Worm (Caenorhabditis elegans) whole organism, midembryonic: ENCODE measurements around the gene C05D12.2.

Experiments
- T22C8.4 ChIP-seq: fragments of 200-800 bp; sonication (Bioruptor generic); IDR thresholded peaks from 2 replicates; pipeline ENCODE4 v1.3.6; 2022; ENCODE audit warnings: missing genetic modification characterization, missing compliant biosample characterization
- cog-1 ChIP-seq: sonication (generic microtip); optimal IDR thresholded peaks from 2 replicates; lab custom pipeline; 2016; ENCODE audit warnings: missing genetic modification characterization, missing compliant biosample characterization
- flt-1 ChIP-seq: fragments of 200-800 bp; sonication (Bioruptor generic); IDR thresholded peaks from 2 replicates; pipeline ENCODE4 v1.3.6; 2022; ENCODE audit warnings: missing genetic modification characterization, missing compliant biosample characterization
- klf-2 ChIP-seq: fragments of 200-800 bp; sonication (Bioruptor generic); conservative IDR thresholded peaks from 2 replicates; pipeline ENCODE4 v1.3.6; 2022; ENCODE audit warnings: missing genetic modification reagents, missing genetic modification characterization, missing compliant biosample characterization
- med-1 ChIP-seq: sonication (generic microtip); optimal IDR thresholded peaks from 2 replicates; lab custom pipeline; 2017; ENCODE audit warnings: missing genetic modification characterization, mild to moderate bottlenecking, missing compliant biosample characterization, antibody characterized with exemption, missing genetic modification reagents; ENCODE audit not compliant: insufficient read depth
- ref-1 ChIP-seq: fragments of 200-800 bp; sonication (Bioruptor generic); conservative IDR thresholded peaks from 2 replicates; pipeline ENCODE4 v1.3.6; 2022; ENCODE audit warnings: missing genetic modification reagents, missing genetic modification characterization, missing compliant biosample characterization
- tab-1 ChIP-seq: fragments of 200-800 bp; sonication (Bioruptor generic); IDR thresholded peaks from 2 replicates; pipeline ENCODE4 v1.3.6; 2022; ENCODE audit warnings: missing genetic modification characterization, missing compliant biosample characterization
- ztf-23 ChIP-seq: fragments of 200-800 bp; sonication (Bioruptor generic); IDR thresholded peaks from 2 replicates; pipeline ENCODE4 v1.3.6; 2022; ENCODE audit warnings: missing genetic modification reagents, missing genetic modification characterization, missing compliant biosample characterization
- ztf-29 ChIP-seq: fragments of 200-800 bp; sonication (Bioruptor generic); IDR thresholded peaks from 2 replicates; pipeline ENCODE4 v1.3.6; 2022; ENCODE audit warnings: missing genetic modification reagents, missing genetic modification characterization, missing compliant biosample characterization

Gene C05D12.2

DNA sequence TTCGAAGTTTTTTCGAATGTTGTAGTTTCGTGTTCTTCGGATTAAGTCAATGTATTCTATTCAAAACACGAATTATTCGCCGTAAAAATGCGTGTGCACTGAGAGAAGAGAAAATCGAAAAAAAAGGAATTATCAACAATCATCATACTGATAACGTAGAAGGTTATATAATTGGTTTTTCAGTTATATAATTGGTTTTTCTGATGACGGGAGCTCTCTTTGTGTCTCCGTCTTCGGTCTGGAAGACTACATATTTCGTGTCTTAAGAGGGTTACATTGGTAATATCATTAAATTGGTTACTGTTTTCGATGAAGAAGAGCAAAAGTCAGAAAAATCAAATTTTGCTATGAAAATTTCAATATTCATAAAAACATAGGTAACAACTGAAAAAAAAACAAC lies 41.8 kb downstream of the C05D12.2 start:
- no peak for TF ChIP-seq ref-1 (GFP tag; lab: Robert Waterston, UW)
- TF ChIP-seq med-1 (GFP tag; lab: Kevin White, UChicago): no peak
- no peak for TF ChIP-seq ztf-23 (GFP tag; lab: Robert Waterston, UW)
- no peak for TF ChIP-seq tab-1 (GFP tag; lab: Robert Waterston, UW)
- TF ChIP-seq flt-1: no peak
- no peak for TF ChIP-seq klf-2 (GFP tag; lab: Robert Waterston, UW)
- no peak for TF ChIP-seq T22C8.4
- TF ChIP-seq ztf-29 (GFP tag; lab: Robert Waterston, UW): no peak
- TF ChIP-seq cog-1 (tag; lab: Kevin White, UChicago): no peak

DNA sequence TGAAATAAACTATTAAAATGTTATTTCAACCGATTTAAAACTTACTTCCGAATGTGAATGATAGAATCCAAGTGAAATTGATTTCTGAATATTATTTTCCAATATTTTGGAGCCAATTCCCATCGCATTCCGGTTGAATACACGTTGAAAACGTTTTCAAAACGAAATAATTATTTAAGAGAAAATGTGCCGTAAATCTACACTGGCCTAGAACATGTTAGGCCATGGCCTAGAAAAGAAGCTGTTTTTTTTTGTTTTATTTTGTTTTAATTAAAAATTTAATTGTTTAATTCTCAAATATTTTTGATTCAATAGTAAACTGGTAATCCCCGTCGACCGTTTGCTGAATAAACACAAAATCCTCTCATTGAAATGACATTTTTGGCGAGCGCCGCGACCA lies 45.8 kb downstream of the C05D12.2 start:
- TF ChIP-seq klf-2 (GFP tag; lab: Robert Waterston, UW) (no peak), flt-1 (no peak), med-1 (GFP tag; lab: Kevin White, UChicago) (no peak), cog-1 (tag; lab: Kevin White, UChicago) (no peak), ref-1 (GFP tag; lab: Robert Waterston, UW) (no peak), ztf-29 (GFP tag; lab: Robert Waterston, UW) (no peak), ztf-23 (GFP tag; lab: Robert Waterston, UW) (no peak), tab-1 (GFP tag; lab: Robert Waterston, UW) (no peak), T22C8.4 (no peak)

DNA sequence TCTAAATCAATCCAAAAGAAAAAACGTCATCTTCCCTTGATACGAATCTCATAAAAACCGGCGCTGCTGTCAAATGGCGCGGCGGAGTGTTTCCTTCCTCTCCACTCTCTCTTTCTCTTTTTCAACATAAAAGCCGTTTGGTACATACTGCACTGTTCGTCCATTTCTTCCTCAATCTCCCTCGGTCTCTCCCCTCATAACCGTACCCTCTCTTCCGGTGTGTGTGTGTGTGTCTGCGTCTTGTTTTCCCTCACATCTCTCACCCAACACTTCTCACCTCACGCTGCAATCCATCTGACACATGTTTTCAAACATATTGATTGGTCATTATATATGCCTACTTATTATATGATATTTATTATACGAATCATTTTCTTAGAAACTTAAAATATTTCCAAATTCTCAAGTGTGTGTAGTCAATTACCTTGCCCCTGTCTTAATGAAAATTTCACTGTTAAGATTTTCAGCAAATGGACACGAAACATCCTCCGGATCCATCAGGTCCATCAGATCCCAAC lies 46.4 kb downstream of the C05D12.2 start, which contains the start of the genes aars-1 and rga-1:
aars-1 (minus strand) TSS at position 71 of the 518 bp plus-strand sequence.
rga-1 (plus strand) TSS at position 468 of the 518 bp plus-strand sequence.
- TF ChIP-seq cog-1 (tag; lab: Kevin White, UChicago): no peak
- no peak for TF ChIP-seq T22C8.4
- TF ChIP-seq ref-1 (GFP tag; lab: Robert Waterston, UW): no peak
- no peak for TF ChIP-seq klf-2 (GFP tag; lab: Robert Waterston, UW)
- 0 out of 2 replicates have a peak, but pooled peaks have one; percentile 11 for TF ChIP-seq ztf-29 (GFP tag; lab: Robert Waterston, UW)
- TF ChIP-seq tab-1 (GFP tag; lab: Robert Waterston, UW): no peak

DNA sequence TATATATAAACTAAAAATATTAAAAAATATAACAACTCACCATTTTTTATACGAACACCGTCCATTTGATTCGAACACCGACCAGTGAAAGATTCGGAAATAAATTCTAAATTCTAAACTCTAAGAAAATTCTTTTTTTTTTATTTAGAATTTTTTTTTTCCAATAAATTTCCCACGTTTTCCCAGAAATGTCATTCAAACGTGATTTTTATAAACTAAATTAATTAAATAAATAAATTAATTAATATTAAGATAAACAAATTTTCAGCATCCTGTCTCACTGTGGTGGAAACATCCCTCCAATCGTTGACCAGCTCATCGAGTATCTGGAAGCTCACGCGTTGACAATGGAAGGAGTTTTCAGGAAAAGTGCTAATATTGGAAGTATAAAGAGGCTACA lies 49.4 kb downstream of the C05D12.2 start, which contains the start of gene klp-17:
klp-17 (minus strand) TSS at position 101 of the 400 bp plus-strand sequence.
- TF ChIP-seq klf-2 (GFP tag; lab: Robert Waterston, UW) (no peak), tab-1 (GFP tag; lab: Robert Waterston, UW) (no peak), med-1 (GFP tag; lab: Kevin White, UChicago) (no peak), ztf-23 (GFP tag; lab: Robert Waterston, UW) (no peak), ztf-29 (GFP tag; lab: Robert Waterston, UW) (no peak), flt-1 (no peak)

DNA sequence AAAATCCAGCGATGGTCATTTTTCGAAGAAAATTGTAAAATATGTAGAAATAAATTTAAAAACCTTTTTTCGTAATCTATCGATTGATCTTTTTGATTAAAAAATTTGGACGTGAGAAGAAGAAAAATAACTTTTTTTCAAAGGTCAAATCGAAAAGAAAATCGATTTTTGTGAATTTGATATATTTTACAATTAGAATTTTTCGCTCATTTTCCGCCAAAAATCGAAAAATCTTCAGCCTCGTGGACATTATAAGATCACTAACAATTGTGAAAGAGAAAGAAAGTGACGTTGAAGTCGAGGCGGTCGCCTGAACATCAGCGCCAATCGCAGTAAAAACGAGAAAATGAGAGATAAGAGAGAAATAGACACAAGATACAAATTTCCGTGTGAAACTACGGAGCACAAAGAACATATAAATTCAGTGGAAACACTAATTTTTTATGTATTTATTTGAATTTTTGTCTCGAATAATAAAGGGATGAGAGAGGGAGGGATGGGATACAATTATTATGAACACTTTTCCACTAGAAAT lies 51.5 kb downstream of the C05D12.2 start, which contains the start of gene cisd-1:
cisd-1 (minus strand) TSS at position 51 of the 535 bp plus-strand sequence.
- TF ChIP-seq cog-1 (tag; lab: Kevin White, UChicago): no peak
- TF ChIP-seq flt-1: no peak
- TF ChIP-seq T22C8.4: no peak
- TF ChIP-seq tab-1 (GFP tag; lab: Robert Waterston, UW): no peak
- no peak for TF ChIP-seq ztf-29 (GFP tag; lab: Robert Waterston, UW)

DNA sequence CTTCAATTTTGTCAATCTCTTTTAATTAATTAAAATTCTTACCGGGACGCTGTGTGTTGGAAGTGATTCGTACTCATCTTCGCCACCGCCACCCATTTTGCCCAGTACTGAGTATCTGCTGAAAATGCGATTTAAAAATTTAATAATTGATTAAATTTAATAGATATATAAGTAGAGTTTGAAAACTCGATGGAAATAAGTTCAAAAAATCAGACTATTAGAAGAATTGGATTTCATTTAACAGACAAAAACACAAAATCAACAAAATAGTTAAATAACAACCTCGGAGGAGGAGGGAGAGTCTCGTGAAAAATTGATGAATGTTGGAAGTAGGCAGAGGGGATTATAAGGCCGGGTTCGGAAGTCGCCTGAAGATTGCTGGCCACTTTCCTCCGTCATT lies 53.8 kb downstream of the C05D12.2 start, which contains the start of gene mfn-1:
mfn-1 (minus strand) TSS at position 101 of the 400 bp plus-strand sequence.
- TF ChIP-seq T22C8.4: no peak
- no peak for TF ChIP-seq med-1 (GFP tag; lab: Kevin White, UChicago)
- TF ChIP-seq ref-1 (GFP tag; lab: Robert Waterston, UW): no peak
- no peak for TF ChIP-seq cog-1 (tag; lab: Kevin White, UChicago)
- no peak for TF ChIP-seq tab-1 (GFP tag; lab: Robert Waterston, UW)
- TF ChIP-seq ztf-29 (GFP tag; lab: Robert Waterston, UW): no peak
- no peak for TF ChIP-seq klf-2 (GFP tag; lab: Robert Waterston, UW)
- TF ChIP-seq ztf-23 (GFP tag; lab: Robert Waterston, UW): no peak
- no peak for TF ChIP-seq flt-1

DNA sequence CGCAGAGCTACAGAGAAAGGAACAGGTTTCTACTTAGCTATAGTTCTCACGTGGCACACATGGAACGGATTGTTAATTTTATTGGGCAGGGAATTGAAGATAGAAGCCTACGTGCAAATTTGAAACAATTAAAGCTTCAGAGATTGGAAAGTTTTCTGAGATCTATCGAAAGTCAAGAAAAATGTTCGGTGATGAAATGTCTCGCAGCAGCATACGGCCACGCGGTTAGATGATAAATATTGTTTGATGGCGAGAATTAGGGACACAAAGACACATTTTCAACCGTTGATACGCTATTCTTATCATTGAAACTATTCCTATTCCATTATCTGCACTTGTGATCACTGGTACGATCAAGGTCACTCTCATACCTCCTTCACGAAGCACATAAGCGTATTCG lies 54.4 kb downstream of the C05D12.2 start:
- TF ChIP-seq ztf-23 (GFP tag; lab: Robert Waterston, UW) (no peak), cog-1 (tag; lab: Kevin White, UChicago) (no peak), ref-1 (GFP tag; lab: Robert Waterston, UW) (no peak), med-1 (GFP tag; lab: Kevin White, UChicago) (no peak), T22C8.4 (no peak), klf-2 (GFP tag; lab: Robert Waterston, UW) (no peak), tab-1 (GFP tag; lab: Robert Waterston, UW) (no peak), ztf-29 (GFP tag; lab: Robert Waterston, UW) (no peak), flt-1 (no peak)
